Worm (Caenorhabditis elegans) whole organism, early embryonic: Measurements from ENCODE around the gene nol-9.

Experiments
- B0310.2 ChIP-seq: sonication (generic microtip); optimal IDR thresholded peaks from 2 replicates; lab custom pipeline; 2016; ENCODE audit warnings: mild to moderate bottlenecking, missing genetic modification characterization, missing compliant biosample characterization
- ama-1 ChIP-seq: fragments of 150-350 bp; optimal IDR thresholded peaks from 2 replicates; lab custom pipeline; 2014
- ceh-36 ChIP-seq: sonication (generic microtip); optimal IDR thresholded peaks from 2 replicates; lab custom pipeline; 2016; ENCODE audit warnings: missing genetic modification characterization, inconsistent platforms, missing compliant biosample characterization
- ets-7 ChIP-seq: sonication (generic microtip); optimal IDR thresholded peaks from 2 replicates; lab custom pipeline; 2016; ENCODE audit warnings: missing genotype, missing genetic modification characterization, missing compliant biosample characterization
- scrt-1 ChIP-seq: fragments of 200-800 bp; sonication (Bioruptor generic); IDR thresholded peaks from 2 replicates; pipeline ENCODE4 v1.3.6; 2022; ENCODE audit warnings: missing genetic modification characterization, missing compliant biosample characterization
- tra-4 ChIP-seq: sonication (generic microtip); optimal IDR thresholded peaks from 2 replicates; lab custom pipeline; 2017; ENCODE audit warnings: missing genetic modification characterization, missing compliant biosample characterization

DNA sequence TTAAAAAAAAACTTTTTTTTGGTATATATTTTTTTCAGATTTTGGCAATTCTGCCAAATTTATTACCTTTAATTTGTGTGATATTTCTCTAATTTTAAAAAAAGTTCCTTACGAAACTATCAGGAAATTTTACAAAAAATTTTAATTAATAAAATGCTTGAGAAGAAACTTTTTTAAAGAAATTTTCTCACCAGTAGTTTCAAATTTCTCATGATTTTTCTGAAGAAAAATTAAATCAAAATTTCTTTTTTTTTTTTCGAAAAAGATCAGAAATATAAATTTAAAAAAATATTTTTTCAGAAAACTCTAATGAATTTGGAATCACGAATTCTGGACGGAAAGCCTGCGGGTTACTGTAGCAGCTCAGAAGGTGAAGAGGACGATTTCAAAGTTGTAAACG, 44.6 kb upstream of the nol-9 start, which contains the start of gene mau-8:
- TF ChIP-seq ama-1 (lab: Kevin White, UChicago) (no peak), ets-7 (tag; lab: Kevin White, UChicago) (no peak), ceh-36 (tag; lab: Kevin White, UChicago) (no peak), tra-4 (no peak), scrt-1 (GFP tag; lab: Robert Waterston, UW) (no peak), B0310.2 (tag; lab: Kevin White, UChicago) (no peak)
